Worm (Caenorhabditis elegans) whole organism, L2 larva: Measurements from ENCODE around the gene srlf-37.

ENCODE experiments used
- F13H6.1 ChIP-seq: sonication (generic microtip); optimal IDR thresholded peaks from 2 replicates; lab custom pipeline; 2016; ENCODE audit warnings: missing genetic modification characterization, missing compliant biosample characterization
- R02D3.7 ChIP-seq: fragments of 150-350 bp; optimal IDR thresholded peaks from 2 replicates; lab custom pipeline; 2014; ENCODE audit warnings: missing biosample characterization, missing genetic modification characterization
- Y55F3AM.14 ChIP-seq: fragments of 200-800 bp; sonication (Bioruptor generic); optimal IDR thresholded peaks from 2 replicates; lab custom pipeline; 2018; ENCODE audit warnings: mild to moderate bottlenecking, missing genetic modification characterization, missing compliant biosample characterization
- alr-1 ChIP-seq: fragments of 150-350 bp; optimal IDR thresholded peaks from 2 replicates; lab custom pipeline; 2014; ENCODE audit warnings: missing biosample characterization, missing genetic modification characterization
- aly-2 ChIP-seq: fragments of 150-350 bp; optimal IDR thresholded peaks from 2 replicates; lab custom pipeline; 2014; ENCODE audit warnings: missing biosample characterization, missing genetic modification characterization
- ama-1 ChIP-seq: fragments of 150-350 bp; optimal IDR thresholded peaks from 2 replicates; lab custom pipeline; 2018; ENCODE audit warnings: inconsistent platforms
- blmp-1 ChIP-seq: sonication (generic microtip); optimal IDR thresholded peaks from 2 replicates; lab custom pipeline; 2017; ENCODE audit warnings: missing genetic modification characterization, mild to moderate bottlenecking, missing compliant biosample characterization, antibody characterized with exemption, moderate library complexity; ENCODE audit not compliant: insufficient read depth
- dmd-4 ChIP-seq: sonication (generic microtip); optimal IDR thresholded peaks from 2 replicates; lab custom pipeline; 2017; ENCODE audit warnings: missing biosample characterization, missing genetic modification characterization
- egl-27 ChIP-seq: sonication (generic microtip); optimal IDR thresholded peaks from 3 replicates; lab custom pipeline; 2017; ENCODE audit warnings: missing biosample characterization, missing genetic modification reagents, missing genetic modification characterization
- elt-1 ChIP-seq: fragments of 150-350 bp; optimal IDR thresholded peaks from 2 replicates; lab custom pipeline; 2014; ENCODE audit warnings: missing biosample characterization, missing genetic modification characterization
- elt-3 ChIP-seq: sonication (generic microtip); optimal IDR thresholded peaks from 2 replicates; lab custom pipeline; 2017; ENCODE audit warnings: missing biosample characterization, missing genetic modification characterization
- fos-1 ChIP-seq: fragments of 150-350 bp; optimal IDR thresholded peaks from 2 replicates; lab custom pipeline; 2014; ENCODE audit warnings: missing biosample characterization, missing genetic modification characterization
- gmeb-1 ChIP-seq: fragments of 150-350 bp; optimal IDR thresholded peaks from 2 replicates; lab custom pipeline; 2014; ENCODE audit warnings: missing biosample characterization, missing genetic modification characterization
- lin-11 ChIP-seq: fragments of 150-350 bp; sonication (generic microtip); optimal IDR thresholded peaks from 2 replicates; lab custom pipeline; 2014; ENCODE audit warnings: missing biosample characterization, missing genetic modification characterization, inconsistent platforms, mixed read lengths
- lin-13 ChIP-seq: fragments of 150-350 bp; optimal IDR thresholded peaks from 2 replicates; lab custom pipeline; 2014; ENCODE audit warnings: missing biosample characterization, missing genetic modification reagents, missing genetic modification characterization
- lin-39 ChIP-seq: fragments of 150-350 bp; optimal IDR thresholded peaks from 2 replicates; lab custom pipeline; 2014; ENCODE audit warnings: missing biosample characterization, missing genetic modification reagents, missing genetic modification characterization
- lsy-2 ChIP-seq, 2 experiments: fragments of 150-350 bp in 1 of 2; sonication (generic microtip) in 1 of 2; optimal IDR thresholded peaks; 2 replicates each; lab custom pipeline; 2014 to 2017; ENCODE audit warnings: missing biosample characterization in 2 of 2, missing genetic modification characterization in 2 of 2
- mbf-1 ChIP-seq: sonication (generic microtip); optimal IDR thresholded peaks from 2 replicates; lab custom pipeline; 2017; ENCODE audit warnings: missing biosample characterization, missing genetic modification characterization
- mdl-1 ChIP-seq, 2 experiments: fragments of 150-350 bp in 1 of 2; sonication (generic microtip) in 1 of 2; optimal IDR thresholded peaks; 2 replicates each; lab custom pipeline; 2017; ENCODE audit warnings: missing biosample characterization in 2 of 2, missing genetic modification characterization in 2 of 2
- nhr-10 ChIP-seq: sonication (generic microtip); optimal IDR thresholded peaks from 2 replicates; lab custom pipeline; 2017; ENCODE audit warnings: missing biosample characterization, missing genetic modification characterization
- nhr-12 ChIP-seq: fragments of 150-350 bp; optimal IDR thresholded peaks from 2 replicates; lab custom pipeline; 2014; ENCODE audit warnings: missing biosample characterization, missing genetic modification characterization
- nhr-129 ChIP-seq: fragments of 150-350 bp; optimal IDR thresholded peaks from 2 replicates; lab custom pipeline; 2014; ENCODE audit warnings: missing biosample characterization, missing genetic modification characterization
- nhr-21 ChIP-seq: fragments of 150-350 bp; optimal IDR thresholded peaks from 2 replicates; lab custom pipeline; 2014; ENCODE audit warnings: missing biosample characterization, missing genetic modification characterization
- nhr-23 ChIP-seq: fragments of 150-350 bp; optimal IDR thresholded peaks from 2 replicates; lab custom pipeline; 2014; ENCODE audit warnings: missing biosample characterization, missing genetic modification reagents, missing genetic modification characterization
- nhr-237 ChIP-seq: fragments of 150-350 bp; optimal IDR thresholded peaks from 2 replicates; lab custom pipeline; 2014; ENCODE audit warnings: missing biosample characterization, missing genetic modification characterization
- nhr-25 ChIP-seq: fragments of 150-350 bp; sonication (generic microtip); optimal IDR thresholded peaks from 3 replicates; lab custom pipeline; 2014; ENCODE audit warnings: missing biosample characterization, missing genetic modification characterization
- nhr-77 ChIP-seq: fragments of 150-350 bp; optimal IDR thresholded peaks from 2 replicates; lab custom pipeline; 2014; ENCODE audit warnings: missing biosample characterization, missing genetic modification characterization
- sem-4 ChIP-seq: fragments of 150-350 bp; optimal IDR thresholded peaks from 2 replicates; lab custom pipeline; 2014; ENCODE audit warnings: missing biosample characterization, missing genetic modification reagents, missing genetic modification characterization
- sma-9 ChIP-seq, 2 experiments: fragments of 150-350 bp in 1 of 2; sonication (generic microtip) in 1 of 2; optimal IDR thresholded peaks; 2 replicates each; lab custom pipeline; 2014 to 2016; ENCODE audit warnings: missing genetic modification characterization in 2 of 2, mild to moderate bottlenecking in 1 of 2, missing biosample characterization in 1 of 2, missing compliant biosample characterization in 1 of 2, missing genetic modification reagents in 1 of 2, moderate library complexity in 1 of 2
- unc-39 ChIP-seq: fragments of 150-350 bp; optimal IDR thresholded peaks from 2 replicates; lab custom pipeline; 2014; ENCODE audit warnings: missing biosample characterization, missing genetic modification characterization
- unc-55 ChIP-seq: fragments of 150-350 bp; sonication (generic microtip); optimal IDR thresholded peaks from 3 replicates; lab custom pipeline; 2014; ENCODE audit warnings: missing biosample characterization, missing genetic modification reagents, missing genetic modification characterization
- unc-62 ChIP-seq: fragments of 150-350 bp; optimal IDR thresholded peaks from 2 replicates; lab custom pipeline; 2014; ENCODE audit warnings: missing biosample characterization, missing genetic modification reagents, missing genetic modification characterization
- zag-1 ChIP-seq: fragments of 150-350 bp; optimal IDR thresholded peaks from 2 replicates; lab custom pipeline; 2014; ENCODE audit warnings: missing biosample characterization, missing genetic modification characterization
- ztf-1 ChIP-seq: fragments of 200-800 bp; sonication (Bioruptor generic); conservative IDR thresholded peaks from 2 replicates; pipeline ENCODE4 v1.3.6; 2022; ENCODE audit warnings: missing genetic modification characterization, missing compliant biosample characterization
- ztf-11 ChIP-seq: sonication (generic microtip); optimal IDR thresholded peaks from 2 replicates; lab custom pipeline; 2017; ENCODE audit warnings: missing biosample characterization, missing genetic modification characterization
- ztf-4 ChIP-seq: fragments of 150-350 bp; optimal IDR thresholded peaks from 2 replicates; lab custom pipeline; 2014; ENCODE audit warnings: missing biosample characterization, missing genetic modification characterization

Gene srlf-37

ce11 chrV:604105-604504 is at the start of gene srlf-37:
Gene srlf-37 (minus strand): TSS chrV:604205.
- no peak for TF ChIP-seq lin-39 (tag; lab: Kevin White, UChicago)
- TF ChIP-seq dmd-4, result no peak
- no peak for TF ChIP-seq fos-1 (tag; lab: Kevin White, UChicago)
- TF ChIP-seq mbf-1, result no peak
- no peak for TF ChIP-seq lsy-2 (tag; optimal IDR thresholded peaks at IDR 0.05; lab: Kevin White, UChicago)
- TF ChIP-seq ztf-1 (GFP tag; lab: Robert Waterston, UW), result no peak
- no peak for TF ChIP-seq nhr-12
- TF ChIP-seq unc-55, result no peak
- TF ChIP-seq lin-11 (tag; lab: Kevin White, UChicago), result no peak
- TF ChIP-seq nhr-77, result no peak
- no peak for TF ChIP-seq alr-1 (tag; lab: Kevin White, UChicago)
- TF ChIP-seq gmeb-1 (tag; lab: Kevin White, UChicago), result no peak
- TF ChIP-seq nhr-10, result no peak
- no peak for TF ChIP-seq zag-1
- no peak for TF ChIP-seq unc-62 (GFP tag; lab: Kevin White, UChicago)
- TF ChIP-seq nhr-21, result no peak
- no peak for TF ChIP-seq F13H6.1 (tag; lab: Kevin White, UChicago)
- TF ChIP-seq unc-39 (tag; lab: Kevin White, UChicago), result no peak
- TF ChIP-seq mdl-1 (tag; optimal IDR thresholded peaks at IDR 0.05; lab: Kevin White, UChicago), result no peak
- no peak for TF ChIP-seq blmp-1 (tag; lab: Kevin White, UChicago)

ce11 chrV:652940-653339 is 48.9 kb upstream of the srlf-37 start, which contains the start of gene srj-5:
Gene srj-5 (minus strand): TSS chrV:653040.
- TF ChIP-seq sma-9 (GFP tag; optimal IDR thresholded peaks at IDR 0.05; lab: Kevin White, UChicago) (no peak), sma-9 (tag; optimal IDR thresholded peaks at IDR 0.05; lab: Kevin White, UChicago) (no peak), unc-55 (no peak), sem-4 (tag; lab: Kevin White, UChicago) (no peak), lin-13 (GFP tag; lab: Kevin White, UChicago) (no peak), Y55F3AM.14 (GFP tag; lab: Kevin White, UChicago) (no peak), nhr-23 (tag; lab: Kevin White, UChicago) (no peak), egl-27 (tag; lab: Kevin White, UChicago) (no peak), nhr-12 (no peak), nhr-77 (no peak), elt-3 (tag; lab: Kevin White, UChicago) (no peak), ztf-11 (tag; lab: Kevin White, UChicago) (no peak), fos-1 (tag; lab: Kevin White, UChicago) (no peak), mdl-1 (tag; optimal IDR thresholded peaks at IDR 0.05; lab: Kevin White, UChicago) (no peak), lsy-2 (tag; optimal IDR thresholded peaks at IDR 0.05; lab: Kevin White, UChicago) (no peak)

ce11 chrV:646888-647287 is 42.9 kb upstream of the srlf-37 start, which contains the start of gene ugt-42:
Gene ugt-42 (plus strand): TSS chrV:647188.
- no peak for TF ChIP-seq R02D3.7
- TF ChIP-seq nhr-25, result no peak
- no peak for TF ChIP-seq aly-2 (tag; lab: Kevin White, UChicago)
- no peak for TF ChIP-seq blmp-1 (tag; lab: Kevin White, UChicago)
- TF ChIP-seq zag-1, result no peak
- no peak for TF ChIP-seq ama-1 (lab: Kevin White, UChicago)
- no peak for TF ChIP-seq lin-13 (GFP tag; lab: Kevin White, UChicago)
- no peak for TF ChIP-seq nhr-21
- TF ChIP-seq ztf-11 (tag; lab: Kevin White, UChicago), result no peak
- TF ChIP-seq sma-9 (GFP tag; optimal IDR thresholded peaks at IDR 0.05; lab: Kevin White, UChicago), result no peak
- TF ChIP-seq sma-9 (tag; optimal IDR thresholded peaks at IDR 0.05; lab: Kevin White, UChicago), result no peak
- TF ChIP-seq unc-62 (GFP tag; lab: Kevin White, UChicago), result no peak
- TF ChIP-seq elt-1 (tag; lab: Kevin White, UChicago), result no peak
- no peak for TF ChIP-seq ztf-4 (tag; lab: Kevin White, UChicago)

- TF ChIP-seq nhr-237 (tag; lab: Kevin White, UChicago), result no peak
- TF ChIP-seq nhr-129 (tag; lab: Kevin White, UChicago), result no peak
Measured at ce11 chrV:646129-646528, 42.1 kb upstream of the srlf-37 start, which contains the start of gene F48G7.12. Gene F48G7.12 (minus strand): TSS chrV:646229.
